Fruit fly (Drosophila melanogaster) whole organism, embryonic: ENCODE data around the gene pico.

Experiments
- Bteb2 ChIP-seq: fragments of 200-800 bp; sonication (Bioruptor generic); optimal IDR thresholded peaks from 2 replicates; lab custom pipeline; 2016; ENCODE audit warnings: missing biosample characterization, missing genetic modification characterization
- CG1024 ChIP-seq: fragments of 200-800 bp; sonication (Bioruptor generic); IDR thresholded peaks from 2 replicates; pipeline ENCODE4 v1.3.6; 2022; ENCODE audit warnings: missing biosample characterization, missing genetic modification characterization
- CG10366 ChIP-seq: fragments of 200-800 bp; sonication (Bioruptor generic); IDR thresholded peaks from 2 replicates; pipeline ENCODE4 v1.3.6; 2022; ENCODE audit warnings: missing biosample characterization, missing genetic modification characterization
- CG10959 ChIP-seq: fragments of 200-800 bp; sonication (Bioruptor generic); IDR thresholded peaks from 2 replicates; pipeline ENCODE4 v1.3.6; 2022; ENCODE audit warnings: missing biosample characterization, missing genetic modification characterization
- CG11398 ChIP-seq: fragments of 200-800 bp; sonication (Bioruptor generic); optimal IDR thresholded peaks from 2 replicates; lab custom pipeline; 2016; ENCODE audit warnings: missing biosample characterization, missing genetic modification characterization
- CG11504 ChIP-seq: fragments of 200-800 bp; sonication (Bioruptor generic); optimal IDR thresholded peaks from 3 replicates; lab custom pipeline; 2019; ENCODE audit warnings: missing biosample characterization, mild to moderate bottlenecking, missing genetic modification characterization, moderate library complexity
- CG14441 ChIP-seq: fragments of 200-800 bp; sonication (Bioruptor generic); IDR thresholded peaks from 2 replicates; pipeline ENCODE4 v1.3.6; 2022; ENCODE audit warnings: missing biosample characterization, missing genetic modification characterization
- CG15011 ChIP-seq: fragments of 200-800 bp; sonication (Bioruptor generic); optimal IDR thresholded peaks from 3 replicates; lab custom pipeline; 2018; ENCODE audit warnings: missing biosample characterization, mild to moderate bottlenecking, missing genetic modification characterization
- CG1602 ChIP-seq: fragments of 200-800 bp; sonication (Bioruptor generic); optimal IDR thresholded peaks from 3 replicates; lab custom pipeline; 2016; ENCODE audit warnings: missing biosample characterization, missing genetic modification characterization
- CG17328 ChIP-seq: fragments of 200-800 bp; sonication (Bioruptor generic); IDR thresholded peaks from 2 replicates; pipeline ENCODE4 v1.3.6; 2022; ENCODE audit warnings: missing biosample characterization, missing genetic modification characterization
- CG1832 ChIP-seq: fragments of 200-800 bp; sonication (Bioruptor generic); optimal IDR thresholded peaks from 2 replicates; lab custom pipeline; 2017; ENCODE audit warnings: missing biosample characterization, mild to moderate bottlenecking, missing genetic modification characterization, inconsistent platforms
- CG30020 ChIP-seq: fragments of 200-800 bp; optimal IDR thresholded peaks from 2 replicates; lab custom pipeline; 2019; ENCODE audit warnings: missing biosample characterization, mild to moderate bottlenecking, missing genetic modification characterization, moderate library complexity
- CG30431 ChIP-seq: fragments of 200-800 bp; sonication (Bioruptor generic); optimal IDR thresholded peaks from 2 replicates; lab custom pipeline; 2017; ENCODE audit warnings: missing biosample characterization, missing genetic modification characterization
- CG32767 ChIP-seq: fragments of 200-800 bp; sonication (Bioruptor generic); IDR thresholded peaks from 2 replicates; pipeline ENCODE4 v1.3.6; 2022; ENCODE audit warnings: missing biosample characterization, missing genetic modification characterization
- CG4282 ChIP-seq: fragments of 200-800 bp; sonication (Bioruptor generic); optimal IDR thresholded peaks from 2 replicates; lab custom pipeline; 2016; ENCODE audit warnings: missing biosample characterization, missing genetic modification characterization
- CG6254 ChIP-seq: fragments of 200-800 bp; sonication (Bioruptor generic); optimal IDR thresholded peaks from 3 replicates; lab custom pipeline; 2017; ENCODE audit warnings: mild to moderate bottlenecking, missing biosample characterization, missing genetic modification reagents, missing genetic modification characterization
- CG7271 ChIP-seq: fragments of 200-800 bp; sonication (Bioruptor generic); optimal IDR thresholded peaks from 2 replicates; lab custom pipeline; 2018; ENCODE audit warnings: missing biosample characterization, mild to moderate bottlenecking, missing genetic modification characterization, moderate library complexity
- CG7963 ChIP-seq: fragments of 200-800 bp; sonication (Bioruptor generic); IDR thresholded peaks from 3 replicates; pipeline ENCODE4 v1.3.6; 2022; ENCODE audit warnings: missing biosample characterization, missing genetic modification characterization; ENCODE audit not compliant: partially characterized antibody
- CG8359 ChIP-seq: fragments of 200-800 bp; sonication (Bioruptor generic); optimal IDR thresholded peaks from 2 replicates; lab custom pipeline; 2017; ENCODE audit warnings: missing biosample characterization, mild to moderate bottlenecking, missing genetic modification characterization, borderline replicate concordance
- Camta ChIP-seq: fragments of 200-800 bp; sonication (Bioruptor generic); optimal IDR thresholded peaks from 2 replicates; lab custom pipeline; 2016; ENCODE audit warnings: missing biosample characterization, missing genetic modification characterization
- CoRest ChIP-seq: fragments of 200-800 bp; sonication (Bioruptor generic); optimal IDR thresholded peaks from 3 replicates; lab custom pipeline; 2018; ENCODE audit warnings: missing biosample characterization, mild to moderate bottlenecking, missing genetic modification characterization, moderate library complexity
- Eip74EF ChIP-seq, 2 experiments: fragments of 200-800 bp in 1 of 2; fragments of >200 bp in 1 of 2; sonication (Bioruptor generic) in 1 of 2; optimal IDR thresholded peaks; 2 replicates each; lab custom pipeline; 2017 to 2019; ENCODE audit warnings: missing biosample characterization in 2 of 2, missing genetic modification characterization in 2 of 2, mild to moderate bottlenecking in 1 of 2, moderate library complexity in 1 of 2
- Lhr ChIP-seq: fragments of 200-800 bp; sonication (Bioruptor generic); optimal IDR thresholded peaks from 3 replicates; lab custom pipeline; 2017; ENCODE audit warnings: mild to moderate bottlenecking, missing biosample characterization, missing genetic modification reagents, missing genetic modification characterization
- Ravus ChIP-seq: fragments of 200-800 bp; sonication (Bioruptor generic); IDR thresholded peaks from 2 replicates; pipeline ENCODE4 v1.3.6; 2022; ENCODE audit warnings: missing biosample characterization, missing genetic modification characterization
- Ssrp ChIP-seq: fragments of 200-800 bp; sonication (Bioruptor generic); optimal IDR thresholded peaks from 2 replicates; lab custom pipeline; 2018; ENCODE audit warnings: missing biosample characterization, mild to moderate bottlenecking, missing genetic modification characterization, moderate library complexity
- TFAM ChIP-seq: fragments of 200-800 bp; sonication (Bioruptor generic); optimal IDR thresholded peaks from 2 replicates; lab custom pipeline; 2017; ENCODE audit warnings: missing biosample characterization, missing genetic modification characterization, inconsistent platforms
- Trl ChIP-seq, 3 experiments: fragments of >200 bp in 2 of 3; fragments of 200-800 bp in 1 of 3; sonication (Bioruptor generic) in 1 of 3; optimal IDR thresholded peaks; 2 replicates in 1 of 3; 3 replicates in 2 of 3; lab custom pipeline; 2016 to 2017; ENCODE audit warnings: missing biosample characterization in 1 of 3, missing genetic modification characterization in 1 of 3
- al ChIP-seq: fragments of 200-800 bp; sonication (Bioruptor generic); IDR thresholded peaks from 2 replicates; pipeline ENCODE4 v1.3.6; 2022; ENCODE audit warnings: missing biosample characterization, missing genetic modification characterization
- ap ChIP-seq: fragments of 200-800 bp; sonication (Bioruptor generic); IDR thresholded peaks from 2 replicates; pipeline ENCODE4 v1.3.6; 2022; ENCODE audit warnings: missing biosample characterization, missing genetic modification characterization
- bowl ChIP-seq: fragments of 200-800 bp; sonication (Bioruptor generic); IDR thresholded peaks from 2 replicates; pipeline ENCODE4 v1.3.6; 2022; ENCODE audit warnings: missing biosample characterization, missing genetic modification characterization
- br ChIP-seq: fragments of >200 bp; optimal IDR thresholded peaks from 2 replicates; lab custom pipeline; 2017
- corto ChIP-seq: fragments of 200-800 bp; sonication (Bioruptor generic); optimal IDR thresholded peaks from 2 replicates; lab custom pipeline; 2016; ENCODE audit warnings: missing biosample characterization, mild to moderate bottlenecking, missing genetic modification characterization, moderate library complexity
- crc ChIP-seq: fragments of 200-800 bp; sonication (Bioruptor generic); optimal IDR thresholded peaks from 2 replicates; lab custom pipeline; 2016; ENCODE audit warnings: missing biosample characterization, missing genetic modification characterization
- crol ChIP-seq: fragments of 200-800 bp; sonication (Bioruptor generic); IDR thresholded peaks from 2 replicates; pipeline ENCODE4 v1.3.6; 2022; ENCODE audit warnings: missing biosample characterization, missing genetic modification characterization
- dpn ChIP-seq, 2 experiments: fragments of 200-800 bp; sonication (Bioruptor generic); optimal IDR thresholded peaks; 3 replicates each; lab custom pipeline; 2016; ENCODE audit warnings: missing biosample characterization in 2 of 2, missing genetic modification characterization in 2 of 2
- dysf ChIP-seq: fragments of 200-800 bp; sonication (Bioruptor generic); IDR thresholded peaks from 3 replicates; pipeline ENCODE4 v1.3.6; 2022; ENCODE audit warnings: missing biosample characterization, missing genetic modification characterization
- emc ChIP-seq: fragments of 200-800 bp; sonication (Bioruptor generic); optimal IDR thresholded peaks from 2 replicates; lab custom pipeline; 2016; ENCODE audit warnings: missing biosample characterization, missing genetic modification characterization
- gcm2 ChIP-seq: fragments of 200-800 bp; sonication (Bioruptor generic); optimal IDR thresholded peaks from 2 replicates; lab custom pipeline; 2016; ENCODE audit warnings: missing biosample characterization, missing genetic modification characterization
- gem ChIP-seq: fragments of 200-800 bp; sonication (Bioruptor generic); optimal IDR thresholded peaks from 2 replicates; lab custom pipeline; 2019; ENCODE audit warnings: missing biosample characterization, mild to moderate bottlenecking, missing genetic modification characterization, moderate library complexity
- gro ChIP-seq: fragments of 200-800 bp; sonication (Bioruptor generic); optimal IDR thresholded peaks from 2 replicates; lab custom pipeline; 2016; ENCODE audit warnings: missing biosample characterization, missing genetic modification characterization
- h ChIP-seq: fragments of >200 bp; optimal IDR thresholded peaks from 2 replicates; lab custom pipeline; 2017
- jumu ChIP-seq: fragments of 200-800 bp; sonication (Bioruptor generic); optimal IDR thresholded peaks from 3 replicates; lab custom pipeline; 2016; ENCODE audit warnings: missing biosample characterization, missing genetic modification characterization
- lilli ChIP-seq: fragments of 200-800 bp; sonication (Bioruptor generic); optimal IDR thresholded peaks from 3 replicates; lab custom pipeline; 2016; ENCODE audit warnings: missing biosample characterization, missing genetic modification characterization
- nerfin-1 ChIP-seq: fragments of 200-800 bp; sonication (Bioruptor generic); optimal IDR thresholded peaks from 3 replicates; lab custom pipeline; 2019; ENCODE audit warnings: missing biosample characterization, mild to moderate bottlenecking, missing genetic modification characterization, moderate library complexity
- sd ChIP-seq: fragments of 200-800 bp; sonication (Bioruptor generic); optimal IDR thresholded peaks from 3 replicates; lab custom pipeline; 2018; ENCODE audit warnings: missing biosample characterization, mild to moderate bottlenecking, missing genetic modification characterization, moderate library complexity
- shn ChIP-seq: fragments of 200-800 bp; sonication (Bioruptor generic); optimal IDR thresholded peaks from 3 replicates; lab custom pipeline; 2016; ENCODE audit warnings: missing biosample characterization, missing genetic modification characterization
- slp2 ChIP-seq: fragments of 200-800 bp; sonication (Bioruptor generic); optimal IDR thresholded peaks from 2 replicates; lab custom pipeline; 2016; ENCODE audit warnings: missing biosample characterization, missing genetic modification characterization
- ssp ChIP-seq: fragments of 200-800 bp; sonication (Bioruptor generic); IDR thresholded peaks from 2 replicates; pipeline ENCODE4 v1.3.6; 2022; ENCODE audit warnings: missing biosample characterization, missing genetic modification characterization
- tup ChIP-seq: fragments of 200-800 bp; sonication (Bioruptor generic); optimal IDR thresholded peaks from 2 replicates; lab custom pipeline; 2016; ENCODE audit warnings: missing biosample characterization, mild to moderate bottlenecking, missing genetic modification characterization, moderate library complexity
- z ChIP-seq: fragments of 200-800 bp; sonication (Bioruptor generic); IDR thresholded peaks from 3 replicates; pipeline ENCODE4 v1.3.6; 2022; ENCODE audit warnings: missing biosample characterization, missing genetic modification characterization

The pico gene

DNA sequence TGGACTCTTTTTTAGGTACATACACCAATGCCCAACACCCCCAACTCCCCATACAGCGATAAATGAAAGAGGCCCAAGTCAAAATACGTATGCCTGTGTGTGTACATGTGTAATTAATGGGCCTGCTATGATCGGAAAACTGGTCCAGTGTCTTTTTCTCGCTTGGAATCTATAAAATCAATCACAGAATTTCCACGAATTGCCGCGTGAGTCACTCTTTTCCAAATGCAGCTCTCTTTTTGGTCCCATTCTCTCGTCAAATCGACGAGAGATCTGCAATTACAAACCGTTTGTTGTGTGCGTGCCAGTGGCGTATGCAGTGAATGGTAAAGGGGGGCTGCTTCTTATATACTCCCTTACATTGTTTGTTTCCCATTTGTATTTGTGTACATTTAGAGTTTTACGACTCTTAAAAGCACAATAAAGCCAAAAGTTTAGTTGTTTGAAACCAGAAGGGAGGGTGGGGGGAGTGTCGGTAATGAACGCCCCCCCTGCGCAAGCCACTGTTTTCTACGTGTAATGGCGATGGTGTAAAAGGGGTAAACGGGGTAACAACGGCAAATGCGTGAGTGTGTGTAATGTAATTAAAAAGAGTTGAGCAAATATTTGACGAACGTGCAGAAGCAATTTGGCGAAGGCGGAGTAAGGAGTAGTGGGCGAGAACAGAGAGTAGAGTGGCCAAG lies 5.0 kb downstream of the pico start (continued):
- peak; percentile 1 to 6 for TF ChIP-seq Trl (optimal IDR thresholded peaks at IDR 0.05; lab: Kevin White, UChicago)
- TF ChIP-seq Trl (GFP tag; optimal IDR thresholded peaks at IDR 0.05; lab: Kevin White, UChicago): peak; percentile 92
- TF ChIP-seq CG11504 (tag; lab: Kevin White, UChicago): peak; percentile 95
- no peak for TF ChIP-seq h (lab: Kevin White, UChicago)
- TF ChIP-seq CG7271 (tag; lab: Kevin White, UChicago): peak; percentile 41
- peak; percentile 54 for TF ChIP-seq TFAM (GFP tag; lab: Kevin White, UChicago)
- TF ChIP-seq nerfin-1 (tag; lab: Kevin White, UChicago): peak; percentile 90
- peak; percentile 97 for TF ChIP-seq dysf (GFP tag; lab: Robert Waterston, UW)
- no peak for TF ChIP-seq corto
- peak; percentile 85 for TF ChIP-seq al (GFP tag; lab: Robert Waterston, UW)
- peak; percentile 96 for TF ChIP-seq CoRest (tag; lab: Kevin White, UChicago)
- TF ChIP-seq Ssrp (tag; lab: Kevin White, UChicago): peak; percentile 95
- peak; percentile 95 for TF ChIP-seq CG10366 (GFP tag; lab: Robert Waterston, UW)
- TF ChIP-seq lilli: peak; percentile 93
- TF ChIP-seq CG11398 (GFP tag; lab: Kevin White, UChicago): peak; percentile 90
- TF ChIP-seq jumu (GFP tag; lab: Kevin White, UChicago): peak; percentile 96
- TF ChIP-seq CG14441 (GFP tag; lab: Robert Waterston, UW): peak; percentile 97
- TF ChIP-seq br (lab: Kevin White, UChicago): no peak
- TF ChIP-seq dpn (GFP tag; optimal IDR thresholded peaks at IDR 0.05; lab: Kevin White, UChicago): peak; percentile 93 to 94
- TF ChIP-seq Camta (GFP tag; lab: Kevin White, UChicago): peak; percentile 89
- peak; percentile 90 for TF ChIP-seq crc (GFP tag; lab: Kevin White, UChicago)
- TF ChIP-seq bowl (GFP tag; lab: Robert Waterston, UW): peak; percentile 85
- TF ChIP-seq CG1602 (GFP tag; lab: Kevin White, UChicago): peak; percentile 93
- TF ChIP-seq shn (GFP tag; lab: Kevin White, UChicago): peak; percentile 95
- peak; percentile 95 for TF ChIP-seq CG17328 (GFP tag; lab: Robert Waterston, UW)
- peak; percentile 95 for TF ChIP-seq gem (tag; lab: Kevin White, UChicago)
- peak in 1 of 2 experiments; percentile 87 for TF ChIP-seq Eip74EF (GFP tag; optimal IDR thresholded peaks at IDR 0.05; lab: Kevin White, UChicago)
- peak; percentile 82 for TF ChIP-seq Ravus (GFP tag; lab: Robert Waterston, UW)
- TF ChIP-seq Lhr (GFP tag; lab: Kevin White, UChicago): peak; percentile 81
- peak; percentile 94 for TF ChIP-seq slp2 (GFP tag; lab: Kevin White, UChicago)
- peak; percentile 84 for TF ChIP-seq CG15011 (GFP tag; lab: Kevin White, UChicago)
- peak; percentile 86 for TF ChIP-seq ssp (GFP tag; lab: Robert Waterston, UW)
- peak; percentile 84 for TF ChIP-seq gro (GFP tag; lab: Kevin White, UChicago)
- peak; percentile 91 for TF ChIP-seq CG32767
- TF ChIP-seq CG6254 (GFP tag; lab: Kevin White, UChicago): peak; percentile 87
- peak; percentile 71 for TF ChIP-seq emc (GFP tag; lab: Kevin White, UChicago)
- TF ChIP-seq CG1832 (GFP tag; lab: Kevin White, UChicago): no peak
- peak; percentile 93 for TF ChIP-seq CG30431 (GFP tag; lab: Kevin White, UChicago)
- TF ChIP-seq CG4282 (GFP tag; lab: Kevin White, UChicago): peak; percentile 83
- peak; percentile 96 for TF ChIP-seq crol (GFP tag; lab: Robert Waterston, UW)
- peak; percentile 88 for TF ChIP-seq CG10959 (GFP tag; lab: Robert Waterston, UW)
- TF ChIP-seq sd: peak; percentile 83
- TF ChIP-seq tup (GFP tag; lab: Kevin White, UChicago): peak; percentile 74
- peak; percentile 65 for TF ChIP-seq z (GFP tag; lab: Robert Waterston, UW)
- TF ChIP-seq CG8359 (GFP tag; lab: Kevin White, UChicago): peak; percentile 76
- TF ChIP-seq CG1024 (GFP tag; lab: Robert Waterston, UW): peak; percentile 81
- peak; percentile 88 for TF ChIP-seq ap (GFP tag; lab: Robert Waterston, UW)
- TF ChIP-seq CG7963 (GFP tag; lab: Robert Waterston, UW): no peak
- peak; percentile 55 for TF ChIP-seq gcm2 (GFP tag; lab: Kevin White, UChicago)
- peak; percentile 62 for TF ChIP-seq CG30020
- TF ChIP-seq Bteb2 (GFP tag; lab: Kevin White, UChicago): peak; percentile 84
